Worm (Caenorhabditis elegans): ENCODE results near the gene B0244.15.

The B0244.15 gene

DNA sequence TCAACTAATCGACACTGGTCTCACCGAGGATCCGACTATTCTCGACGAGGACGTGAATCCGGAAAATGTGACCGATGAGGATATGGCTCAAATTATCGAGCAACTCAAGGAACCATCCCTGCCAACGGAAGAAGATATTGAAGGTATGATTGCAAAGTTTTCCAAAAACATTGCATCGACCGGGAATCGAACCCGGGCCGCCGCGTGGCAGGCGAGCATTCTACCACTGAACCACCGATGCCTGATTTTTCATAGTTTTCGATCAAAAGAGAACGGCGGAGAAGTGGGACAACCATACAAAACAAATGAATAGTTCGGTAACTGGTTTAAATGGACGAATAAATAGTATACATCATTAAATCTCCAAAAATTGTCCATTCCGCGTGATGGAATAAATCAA lies 18.7 kb downstream of the B0244.15 start (continued):
- no peak for TF ChIP-seq lin-13 (GFP tag; optimal IDR thresholded peaks at IDR 0.05)
- no peak for TF ChIP-seq hif-1 (tag; optimal IDR thresholded peaks at IDR 0.05)
- TF ChIP-seq lin-15B (tag; optimal IDR thresholded peaks at IDR 0.05): no peak
- peak; percentile 50 for TF ChIP-seq tra-1 (GFP tag; IDR thresholded peaks at IDR 0.05)
- no peak for TF ChIP-seq ceh-20 (GFP tag; IDR thresholded peaks at IDR 0.05)
- TF ChIP-seq Y5F2A.4 (GFP tag; optimal IDR thresholded peaks at IDR 0.05): no peak
- no peak for TF ChIP-seq nhr-48 (tag; optimal IDR thresholded peaks at IDR 0.05)
- no peak for TF ChIP-seq ceh-62 (tag; optimal IDR thresholded peaks at IDR 0.05)
- no peak for TF ChIP-seq ces-1 (GFP tag; optimal IDR thresholded peaks at IDR 0.05)
- TF ChIP-seq nhr-237 (tag; optimal IDR thresholded peaks at IDR 0.05): no peak
- no peak for TF ChIP-seq nhr-11 (tag; optimal IDR thresholded peaks at IDR 0.05)
- no peak for TF ChIP-seq F49E8.2 (tag; optimal IDR thresholded peaks at IDR 0.05; ENCODE audit: borderline replicate concordance)
- TF ChIP-seq spr-3 (GFP tag; optimal IDR thresholded peaks at IDR 0.05): no peak
- 0 out of 2 replicates have a peak, but pooled peaks have one; percentile 14 for TF ChIP-seq dmd-9 (GFP tag; IDR thresholded peaks at IDR 0.05)
- TF ChIP-seq zag-1 (tag; optimal IDR thresholded peaks at IDR 0.05): no peak
- TF ChIP-seq mxl-2 (GFP tag; conservative IDR thresholded peaks at IDR 0.05): 0 out of 2 replicates have a peak, but pooled peaks have one; percentile 23
- TF ChIP-seq gei-8 (GFP tag; optimal IDR thresholded peaks at IDR 0.05): no peak
- TF ChIP-seq ceh-44 (GFP tag; IDR thresholded peaks at IDR 0.05): no peak
- TF ChIP-seq fos-1 (tag; optimal IDR thresholded peaks at IDR 0.05): no peak
- TF ChIP-seq php-3 (GFP tag; IDR thresholded peaks at IDR 0.05): no peak
- TF ChIP-seq madf-9 (GFP tag; conservative IDR thresholded peaks at IDR 0.05): no peak
- TF ChIP-seq pqm-1 (tag; optimal IDR thresholded peaks at IDR 0.05): no peak
- peak; percentile 14 for TF ChIP-seq mep-1 (tag; optimal IDR thresholded peaks at IDR 0.05)
- peak; percentile 53 for TF ChIP-seq F26F4.8 (GFP tag; conservative IDR thresholded peaks at IDR 0.05)
- TF ChIP-seq jun-1 (tag; optimal IDR thresholded peaks at IDR 0.05): no peak
- TF ChIP-seq nhr-10 (tag; optimal IDR thresholded peaks at IDR 0.05): no peak
- TF ChIP-seq nhr-102 (tag; optimal IDR thresholded peaks at IDR 0.05): peak; percentile 6
- TF ChIP-seq nhr-111 (GFP tag; optimal IDR thresholded peaks at IDR 0.05): no peak
- TF ChIP-seq lsy-2 (tag; optimal IDR thresholded peaks at IDR 0.05): peak in 1 of 2 experiments; percentile 20
- TF ChIP-seq rbr-2 (tag; optimal IDR thresholded peaks at IDR 0.05): no peak
- TF ChIP-seq egl-43 (GFP tag; IDR thresholded peaks at IDR 0.05): peak; percentile 88
- TF ChIP-seq ztf-11 (tag; optimal IDR thresholded peaks at IDR 0.05): no peak
- peak; percentile 50 for TF ChIP-seq mxl-3 (GFP tag; optimal IDR thresholded peaks at IDR 0.05)
- no peak for TF ChIP-seq zfp-2 (tag; optimal IDR thresholded peaks at IDR 0.05)
- peak; percentile 10; the same call in 1 of the 2 replicates for TF ChIP-seq arid-1 (GFP tag; conservative IDR thresholded peaks at IDR 0.05)
- TF ChIP-seq ctbp-1 (GFP tag; IDR thresholded peaks at IDR 0.05): peak; percentile 73
- no peak for TF ChIP-seq daf-8 (GFP tag; IDR thresholded peaks at IDR 0.05)
- peak; percentile 63 for TF ChIP-seq T26A8.4 (GFP tag; IDR thresholded peaks at IDR 0.05)
- peak; percentile 71 for TF ChIP-seq lin-38 (GFP tag; IDR thresholded peaks at IDR 0.05)
- TF ChIP-seq unc-62 (GFP tag; optimal IDR thresholded peaks at IDR 0.05 in 1 of 2): peak in 1 of 2 experiments; percentile 67
- no peak for TF ChIP-seq unc-62 (tag; optimal IDR thresholded peaks at IDR 0.05)
- no peak for TF ChIP-seq hlh-11 (tag; optimal IDR thresholded peaks at IDR 0.05)
- peak; percentile 76 for TF ChIP-seq snpc-1.2 (GFP tag; IDR thresholded peaks at IDR 0.05)
- TF ChIP-seq F44E2.7 (GFP tag; IDR thresholded peaks at IDR 0.05): 0 out of 2 replicates have a peak, but pooled peaks have one; percentile 40
- TF ChIP-seq skn-1 (tag; optimal IDR thresholded peaks at IDR 0.05): no peak
- TF ChIP-seq R02D3.7 (tag; optimal IDR thresholded peaks at IDR 0.05): no peak
- no peak for TF ChIP-seq cey-2 (tag; optimal IDR thresholded peaks at IDR 0.05; ENCODE audit: borderline replicate concordance, insufficient read depth)
- TF ChIP-seq nhr-25 (tag; optimal IDR thresholded peaks at IDR 0.05; ENCODE audit: borderline replicate concordance, insufficient read depth): no peak
- TF ChIP-seq ceh-32 (tag; optimal IDR thresholded peaks at IDR 0.05; ENCODE audit: poor library complexity): no peak
- TF ChIP-seq tag-97 (GFP tag; IDR thresholded peaks at IDR 0.05): no peak
- TF ChIP-seq unc-130 (GFP tag; optimal IDR thresholded peaks at IDR 0.05): peak; percentile 50
- no peak for TF ChIP-seq nhr-77 (tag; optimal IDR thresholded peaks at IDR 0.05)

All from whole organism, L4 larva.